Worm (Caenorhabditis elegans) whole organism, young adult: ENCODE results near the gene tsp-1.

ENCODE experiments used
- B0019.2 ChIP-seq: fragments of 200-800 bp; sonication (Bioruptor generic); conservative IDR thresholded peaks from 2 replicates; pipeline ENCODE4 v1.3.6; 2022; ENCODE audit warnings: missing genetic modification reagents, missing genetic modification characterization, missing compliant biosample characterization
- B0336.3 ChIP-seq: fragments of 200-800 bp; sonication (Bioruptor generic); IDR thresholded peaks from 2 replicates; pipeline ENCODE4 v1.3.6; 2022; ENCODE audit warnings: missing genetic modification characterization, missing compliant biosample characterization
- F10E7.11 ChIP-seq: sonication (generic microtip); optimal IDR thresholded peaks from 2 replicates; lab custom pipeline; 2017; ENCODE audit warnings: mild to moderate bottlenecking, missing genetic modification characterization, moderate library complexity, missing compliant biosample characterization
- F22D6.2 ChIP-seq: sonication (generic microtip); optimal IDR thresholded peaks from 2 replicates; lab custom pipeline; 2016; ENCODE audit warnings: mild to moderate bottlenecking, missing genetic modification characterization, missing compliant biosample characterization
- F33H1.4 ChIP-seq: fragments of 200-800 bp; sonication (Bioruptor generic); IDR thresholded peaks from 2 replicates; pipeline ENCODE4 v1.3.6; 2022; ENCODE audit warnings: missing genetic modification reagents, missing genetic modification characterization, missing compliant biosample characterization
- T07F8.4 ChIP-seq: sonication (generic microtip); optimal IDR thresholded peaks from 2 replicates; lab custom pipeline; 2016; ENCODE audit warnings: mild to moderate bottlenecking, missing genetic modification characterization, moderate library complexity, missing compliant biosample characterization
- T26A5.8 ChIP-seq: sonication (generic microtip); optimal IDR thresholded peaks from 2 replicates; lab custom pipeline; 2016; ENCODE audit warnings: missing genetic modification characterization, missing compliant biosample characterization
- Y56A3A.18 ChIP-seq: fragments of 200-800 bp; sonication (Bioruptor generic); IDR thresholded peaks from 2 replicates; pipeline ENCODE4 v1.3.6; 2022; ENCODE audit warnings: missing genetic modification reagents, missing genetic modification characterization, missing compliant biosample characterization
- Y67H2A.10 ChIP-seq: fragments of 200-800 bp; sonication (Bioruptor generic); conservative IDR thresholded peaks from 2 replicates; pipeline ENCODE4 v1.3.6; 2022; ENCODE audit warnings: missing genetic modification reagents, missing genetic modification characterization, missing compliant biosample characterization
- athp-1 ChIP-seq: sonication (generic microtip); optimal IDR thresholded peaks from 2 replicates; lab custom pipeline; 2017; ENCODE audit warnings: mild to moderate bottlenecking, missing genetic modification characterization, missing compliant biosample characterization
- attf-3 ChIP-seq: fragments of 200-800 bp; sonication (Bioruptor generic); conservative IDR thresholded peaks from 2 replicates; pipeline ENCODE4 v1.3.6; 2022; ENCODE audit warnings: missing genetic modification reagents, missing genetic modification characterization, missing compliant biosample characterization
- ceh-58 ChIP-seq: fragments of 200-800 bp; sonication (Bioruptor generic); IDR thresholded peaks from 2 replicates; pipeline ENCODE4 v1.3.6; 2022; ENCODE audit warnings: missing genetic modification characterization, missing compliant biosample characterization
- ceh-79 ChIP-seq: sonication (generic microtip); optimal IDR thresholded peaks from 2 replicates; lab custom pipeline; 2017; ENCODE audit warnings: mild to moderate bottlenecking, missing genetic modification characterization, missing compliant biosample characterization
- ceh-91 ChIP-seq: fragments of 200-800 bp; sonication (Bioruptor generic); IDR thresholded peaks from 2 replicates; pipeline ENCODE4 v1.3.6; 2022; ENCODE audit warnings: missing genetic modification reagents, missing genetic modification characterization, missing compliant biosample characterization
- chd-7 ChIP-seq: sonication (generic microtip); optimal IDR thresholded peaks from 2 replicates; lab custom pipeline; 2016; ENCODE audit warnings: mild to moderate bottlenecking, missing genetic modification characterization, moderate library complexity, missing compliant biosample characterization
- dox-1 ChIP-seq: fragments of 200-800 bp; sonication (Bioruptor generic); IDR thresholded peaks from 2 replicates; pipeline ENCODE4 v1.3.6; 2022; ENCODE audit warnings: missing genetic modification reagents, missing genetic modification characterization, missing compliant biosample characterization
- egl-18 ChIP-seq: fragments of 200-800 bp; sonication (Bioruptor generic); IDR thresholded peaks from 2 replicates; pipeline ENCODE4 v1.3.6; 2022; ENCODE audit warnings: missing genetic modification reagents, missing genetic modification characterization, missing compliant biosample characterization
- hlh-26 ChIP-seq: fragments of 200-800 bp; sonication (Bioruptor generic); conservative IDR thresholded peaks from 2 replicates; pipeline ENCODE4 v1.3.6; 2022; ENCODE audit warnings: missing genetic modification reagents, missing genetic modification characterization, missing compliant biosample characterization
- hsf-1 ChIP-seq: fragments of 200-800 bp; sonication (Bioruptor generic); IDR thresholded peaks from 2 replicates; pipeline ENCODE4 v1.3.6; 2022; ENCODE audit warnings: missing genetic modification reagents, missing genetic modification characterization, missing compliant biosample characterization
- let-607 ChIP-seq, 2 experiments: fragments of 200-800 bp in 1 of 2; sonication (Bioruptor generic) in 1 of 2; sonication (generic microtip) in 1 of 2; optimal IDR thresholded peaks; 2 replicates each; lab custom pipeline; 2016 to 2018; ENCODE audit warnings: mild to moderate bottlenecking in 2 of 2, missing compliant biosample characterization in 2 of 2, missing genetic modification characterization in 2 of 2, moderate library complexity in 2 of 2, missing genotype in 1 of 2
- madf-3 ChIP-seq: fragments of 200-800 bp; sonication (Bioruptor generic); IDR thresholded peaks from 2 replicates; pipeline ENCODE4 v1.3.6; 2022; ENCODE audit warnings: missing genetic modification reagents, missing genetic modification characterization, missing compliant biosample characterization
- madf-6 ChIP-seq: fragments of 200-800 bp; sonication (Bioruptor generic); IDR thresholded peaks from 2 replicates; pipeline ENCODE4 v1.3.6; 2022; ENCODE audit warnings: missing genetic modification reagents, missing genetic modification characterization, missing compliant biosample characterization
- mel-28 ChIP-seq: sonication (generic microtip); optimal IDR thresholded peaks from 2 replicates; lab custom pipeline; 2016; ENCODE audit warnings: borderline replicate concordance, mild to moderate bottlenecking, missing genetic modification characterization, missing compliant biosample characterization
- mes-4 ChIP-seq: sonication (generic microtip); optimal IDR thresholded peaks from 2 replicates; lab custom pipeline; 2016; ENCODE audit warnings: missing genotype, missing genetic modification characterization, missing compliant biosample characterization
- nhr-80 ChIP-seq: sonication (generic microtip); optimal IDR thresholded peaks from 2 replicates; lab custom pipeline; 2016; ENCODE audit warnings: missing genetic modification characterization, missing compliant biosample characterization
- pha-4 ChIP-seq: fragments of 150-350 bp; sonication (generic microtip); optimal IDR thresholded peaks from 2 replicates; lab custom pipeline; 2014; ENCODE audit warnings: missing biosample characterization, missing genetic modification reagents, missing genetic modification characterization
- sdz-38 ChIP-seq: sonication (generic microtip); optimal IDR thresholded peaks from 2 replicates; lab custom pipeline; 2016; ENCODE audit warnings: missing genotype, missing genetic modification characterization, missing compliant biosample characterization
- snpc-1.3 ChIP-seq: sonication (generic microtip); optimal IDR thresholded peaks from 2 replicates; lab custom pipeline; 2017; ENCODE audit warnings: missing genetic modification characterization, mild to moderate bottlenecking, missing compliant biosample characterization, antibody characterized with exemption, moderate library complexity, missing genotype, missing genetic modification reagents; ENCODE audit not compliant: insufficient read depth
- tbp1 ChIP-seq: fragments of 200-800 bp; sonication (Bioruptor generic); optimal IDR thresholded peaks from 2 replicates; lab custom pipeline; 2018; ENCODE audit warnings: mild to moderate bottlenecking, missing genetic modification characterization, missing compliant biosample characterization
- unc-130 ChIP-seq: sonication (generic microtip); optimal IDR thresholded peaks from 2 replicates; lab custom pipeline; 2016; ENCODE audit warnings: missing genetic modification reagents, missing genetic modification characterization, missing compliant biosample characterization
- unc-62 ChIP-seq: fragments of 150-350 bp; optimal IDR thresholded peaks from 2 replicates; lab custom pipeline; 2014; ENCODE audit warnings: missing biosample characterization, missing genetic modification reagents, missing genetic modification characterization
- xnd-1 ChIP-seq: sonication (generic microtip); optimal IDR thresholded peaks from 2 replicates; lab custom pipeline; 2016; ENCODE audit warnings: missing genotype, missing genetic modification reagents, missing genetic modification characterization, missing compliant biosample characterization
- zfh-2 ChIP-seq: fragments of 200-800 bp; sonication (Bioruptor generic); conservative IDR thresholded peaks from 2 replicates; pipeline ENCODE4 v1.3.6; 2022; ENCODE audit warnings: missing genetic modification reagents, missing genetic modification characterization, missing compliant biosample characterization
- ztf-18 ChIP-seq: sonication (generic microtip); optimal IDR thresholded peaks from 2 replicates; lab custom pipeline; 2016; ENCODE audit warnings: missing genotype, mild to moderate bottlenecking, missing genetic modification characterization, missing compliant biosample characterization
- ztf-25 ChIP-seq: fragments of 200-800 bp; sonication (Bioruptor generic); IDR thresholded peaks from 2 replicates; pipeline ENCODE4 v1.3.6; 2022; ENCODE audit warnings: missing genetic modification reagents, missing genetic modification characterization, missing compliant biosample characterization
- ztf-6 ChIP-seq: fragments of 200-800 bp; sonication (Bioruptor generic); IDR thresholded peaks from 2 replicates; pipeline ENCODE4 v1.3.6; 2022; ENCODE audit warnings: missing genetic modification reagents, missing genetic modification characterization, missing compliant biosample characterization

The tsp-1 gene

ce11 chrIII:8226178-8226577, 13.0 kb downstream of the tsp-1 start, which contains the start of gene rfs-1:
rfs-1 (plus strand) TSS chrIII:8226478.
- 0 out of 2 replicates have a peak, but pooled peaks have one; percentile 40 for TF ChIP-seq madf-3 (GFP tag; lab: Robert Waterston, UW)
- no peak for TF ChIP-seq zfh-2 (GFP tag; lab: Robert Waterston, UW)
- no peak for TF ChIP-seq ceh-91 (GFP tag; lab: Robert Waterston, UW)
- TF ChIP-seq mes-4 (tag; lab: Kevin White, UChicago): no peak
- TF ChIP-seq dox-1 (GFP tag; lab: Robert Waterston, UW): no peak
- TF ChIP-seq B0019.2 (GFP tag; lab: Robert Waterston, UW): no peak
- TF ChIP-seq B0336.3 (GFP tag; lab: Robert Waterston, UW): peak; percentile 55; the same call in 1 of the 2 replicates

ce11 chrIII:8224769-8225168, 14.5 kb downstream of the tsp-1 start, which contains the start of gene mob-4:
mob-4 (plus strand) TSS chrIII:8225097.
- TF ChIP-seq F10E7.11 (tag; lab: Kevin White, UChicago) (no peak), attf-3 (GFP tag; lab: Robert Waterston, UW) (peak; percentile 88)

ce11 chrIII:8220081-8220480, 19.1 kb downstream of the tsp-1 start:
- TF ChIP-seq F22D6.2 (tag; lab: Kevin White, UChicago): no peak
- TF ChIP-seq nhr-80 (tag; lab: Kevin White, UChicago): no peak
- TF ChIP-seq Y67H2A.10 (GFP tag; lab: Robert Waterston, UW): no peak
- TF ChIP-seq unc-62 (GFP tag; lab: Kevin White, UChicago): no peak
- TF ChIP-seq ceh-79 (tag; lab: Kevin White, UChicago): no peak
- no peak for TF ChIP-seq F33H1.4 (GFP tag; lab: Robert Waterston, UW)
- TF ChIP-seq xnd-1 (tag; lab: Kevin White, UChicago): no peak
- no peak for TF ChIP-seq chd-7
- no peak for TF ChIP-seq ztf-25
- TF ChIP-seq mel-28 (tag; lab: Kevin White, UChicago): no peak
- no peak for TF ChIP-seq ztf-6 (GFP tag; lab: Robert Waterston, UW)
- TF ChIP-seq ztf-18 (tag; lab: Kevin White, UChicago): no peak
- TF ChIP-seq let-607 (tag; optimal IDR thresholded peaks at IDR 0.05; lab: Kevin White, UChicago): no peak
- TF ChIP-seq F10E7.11 (tag; lab: Kevin White, UChicago): no peak
- TF ChIP-seq unc-130 (GFP tag; lab: Kevin White, UChicago): no peak
- TF ChIP-seq madf-6: no peak
- TF ChIP-seq hlh-26 (GFP tag; lab: Robert Waterston, UW): no peak

ce11 chrIII:8217919-8218318, 21.3 kb downstream of the tsp-1 start, which contains the start of gene C30A5.16:
C30A5.16 (plus strand) TSS chrIII:8218219.
- TF ChIP-seq pha-4 (tag; lab: Kevin White, UChicago): no peak
- TF ChIP-seq madf-3 (GFP tag; lab: Robert Waterston, UW): no peak
- TF ChIP-seq Y56A3A.18 (GFP tag; lab: Robert Waterston, UW): no peak
- TF ChIP-seq T26A5.8: no peak
- TF ChIP-seq egl-18: no peak
- no peak for TF ChIP-seq hlh-26 (GFP tag; lab: Robert Waterston, UW)
- no peak for TF ChIP-seq athp-1 (tag; lab: Kevin White, UChicago)
- TF ChIP-seq T07F8.4 (tag; lab: Kevin White, UChicago): no peak
- no peak for TF ChIP-seq ceh-58 (GFP tag; lab: Robert Waterston, UW)
- no peak for TF ChIP-seq sdz-38
- no peak for TF ChIP-seq tbp1 (GFP tag; lab: Kevin White, UChicago)
- no peak for TF ChIP-seq hsf-1 (GFP tag; lab: Robert Waterston, UW)
- no peak for TF ChIP-seq snpc-1.3 (tag; lab: Kevin White, UChicago)
- TF ChIP-seq zfh-2 (GFP tag; lab: Robert Waterston, UW): no peak
- no peak for TF ChIP-seq ceh-79 (tag; lab: Kevin White, UChicago)
